Fruit fly (Drosophila melanogaster) whole organism, embryonic: ENCODE results near the gene trx.

Experiments used
- Blimp-1 ChIP-seq: fragments of 200-800 bp; sonication (Bioruptor generic); optimal IDR thresholded peaks from 3 replicates; lab custom pipeline; 2018; ENCODE audit warnings: missing biosample characterization, missing genetic modification characterization, mild to moderate bottlenecking, moderate library complexity, missing genetic modification reagents
- CG10543 ChIP-seq: fragments of 200-800 bp; sonication (Bioruptor generic); optimal IDR thresholded peaks from 3 replicates; lab custom pipeline; 2017; ENCODE audit warnings: missing biosample characterization, mild to moderate bottlenecking, missing genetic modification characterization, moderate library complexity
- CG11085 ChIP-seq: fragments of 200-800 bp; sonication (Bioruptor generic); IDR thresholded peaks from 2 replicates; pipeline ENCODE4 v1.3.6; 2022; ENCODE audit warnings: missing biosample characterization, missing genetic modification characterization
- CG11504 ChIP-seq: fragments of 200-800 bp; sonication (Bioruptor generic); optimal IDR thresholded peaks from 3 replicates; lab custom pipeline; 2019; ENCODE audit warnings: missing biosample characterization, mild to moderate bottlenecking, missing genetic modification characterization, moderate library complexity
- CG12236 ChIP-seq: fragments of 200-800 bp; sonication (Bioruptor generic); optimal IDR thresholded peaks from 2 replicates; lab custom pipeline; 2016; ENCODE audit warnings: missing biosample characterization, missing genetic modification characterization
- CG12744 ChIP-seq: fragments of 200-800 bp; sonication (Bioruptor generic); optimal IDR thresholded peaks from 2 replicates; lab custom pipeline; 2016; ENCODE audit warnings: missing biosample characterization, missing genetic modification characterization
- CG13296 ChIP-seq: fragments of 200-800 bp; sonication (Bioruptor generic); optimal IDR thresholded peaks from 3 replicates; lab custom pipeline; 2018; ENCODE audit warnings: missing biosample characterization, mild to moderate bottlenecking, missing genetic modification characterization
- CG14667 ChIP-seq: fragments of 200-800 bp; sonication (Bioruptor generic); IDR thresholded peaks from 2 replicates; pipeline ENCODE4 v1.3.6; 2022; ENCODE audit warnings: missing biosample characterization, missing genetic modification characterization
- CG14710 ChIP-seq: fragments of 200-800 bp; sonication (Bioruptor generic); optimal IDR thresholded peaks from 3 replicates; lab custom pipeline; 2019; ENCODE audit warnings: missing biosample characterization, mild to moderate bottlenecking, missing genetic modification characterization, moderate library complexity
- CG15514 ChIP-seq: fragments of 200-800 bp; sonication (Bioruptor generic); optimal IDR thresholded peaks from 3 replicates; lab custom pipeline; 2017; ENCODE audit warnings: missing biosample characterization, missing genetic modification characterization, mild to moderate bottlenecking, moderate library complexity, missing genetic modification reagents
- CG15601 ChIP-seq: fragments of 200-800 bp; sonication (Bioruptor generic); optimal IDR thresholded peaks from 3 replicates; lab custom pipeline; 2019; ENCODE audit warnings: missing biosample characterization, mild to moderate bottlenecking, missing genetic modification characterization, moderate library complexity
- CG1647 ChIP-seq: fragments of 200-800 bp; sonication (Bioruptor generic); optimal IDR thresholded peaks from 3 replicates; lab custom pipeline; 2016; ENCODE audit warnings: missing biosample characterization, missing genetic modification characterization
- CG16863 ChIP-seq: fragments of 200-800 bp; sonication (Bioruptor generic); optimal IDR thresholded peaks from 3 replicates; lab custom pipeline; 2016; ENCODE audit warnings: missing biosample characterization, missing genetic modification characterization
- CG17186 ChIP-seq: fragments of 200-800 bp; sonication (Bioruptor generic); optimal IDR thresholded peaks from 3 replicates; lab custom pipeline; 2017; ENCODE audit warnings: missing biosample characterization, missing genetic modification reagents, missing genetic modification characterization
- CG18262 ChIP-seq: fragments of 200-800 bp; optimal IDR thresholded peaks from 3 replicates; lab custom pipeline; 2019; ENCODE audit warnings: missing biosample characterization, mild to moderate bottlenecking, missing genetic modification characterization, moderate library complexity
- CG3726 ChIP-seq: fragments of 200-800 bp; sonication (Bioruptor generic); IDR thresholded peaks from 3 replicates; pipeline ENCODE4, ENCODE4 v1.3.6; 2022; ENCODE audit warnings: missing biosample characterization, missing genetic modification characterization
- CG43689 ChIP-seq: fragments of 200-800 bp; sonication (Bioruptor generic); IDR thresholded peaks from 2 replicates; pipeline ENCODE4 v1.3.6; 2022; ENCODE audit warnings: missing biosample characterization, missing genetic modification characterization
- CG4404 ChIP-seq: fragments of 200-800 bp; sonication (Bioruptor generic); IDR thresholded peaks from 2 replicates; pipeline ENCODE4 v1.3.6; 2022; ENCODE audit warnings: missing biosample characterization, missing genetic modification characterization
- CG8478 ChIP-seq: fragments of >200 bp; optimal IDR thresholded peaks from 2 replicates; lab custom pipeline; 2018
- Dp ChIP-seq: fragments of 200-800 bp; sonication (Bioruptor generic); optimal IDR thresholded peaks from 2 replicates; lab custom pipeline; 2018; ENCODE audit warnings: missing biosample characterization, mild to moderate bottlenecking, missing genetic modification characterization, moderate library complexity
- Dref ChIP-seq: fragments of 200-800 bp; sonication (Bioruptor generic); IDR thresholded peaks from 2 replicates; pipeline ENCODE4 v1.3.6; 2022; ENCODE audit warnings: missing biosample characterization, missing genetic modification characterization
- Fer2 ChIP-seq: fragments of 200-800 bp; sonication (Bioruptor generic); optimal IDR thresholded peaks from 2 replicates; lab custom pipeline; 2018; ENCODE audit warnings: missing biosample characterization, mild to moderate bottlenecking, missing genetic modification characterization, moderate library complexity
- HLH3B ChIP-seq: fragments of 200-800 bp; sonication (Bioruptor generic); IDR thresholded peaks from 2 replicates; pipeline ENCODE4 v1.3.6; 2022; ENCODE audit warnings: missing biosample characterization, missing genetic modification characterization
- Hand ChIP-seq: fragments of 200-800 bp; sonication (Bioruptor generic); optimal IDR thresholded peaks from 2 replicates; lab custom pipeline; 2017; ENCODE audit warnings: mild to moderate bottlenecking, missing biosample characterization, missing genetic modification reagents, missing genetic modification characterization
- Hr3 ChIP-seq: fragments of 200-800 bp; sonication (Bioruptor generic); optimal IDR thresholded peaks from 3 replicates; lab custom pipeline; 2016; ENCODE audit warnings: missing biosample characterization, missing genetic modification characterization
- Hr51 ChIP-seq, 2 experiments: fragments of 200-800 bp; sonication (Bioruptor generic); optimal IDR thresholded peaks; 2 replicates in 1 of 2; 3 replicates in 1 of 2; lab custom pipeline; 2016 to 2018; ENCODE audit warnings: missing biosample characterization in 2 of 2, missing genetic modification characterization in 2 of 2, mild to moderate bottlenecking in 1 of 2, moderate library complexity in 1 of 2
- Max ChIP-seq: fragments of 200-800 bp; sonication (Bioruptor generic); optimal IDR thresholded peaks from 2 replicates; lab custom pipeline; 2016; ENCODE audit warnings: missing biosample characterization, mild to moderate bottlenecking, missing genetic modification characterization
- Mes4 ChIP-seq: fragments of 200-800 bp; sonication (Bioruptor generic); optimal IDR thresholded peaks from 2 replicates; lab custom pipeline; 2016; ENCODE audit warnings: missing biosample characterization, missing genetic modification characterization
- NfI ChIP-seq: fragments of 200-800 bp; sonication (Bioruptor generic); optimal IDR thresholded peaks from 3 replicates; lab custom pipeline; 2018; ENCODE audit warnings: missing biosample characterization, mild to moderate bottlenecking, missing genetic modification characterization, moderate library complexity
- Ravus ChIP-seq: fragments of 200-800 bp; sonication (Bioruptor generic); IDR thresholded peaks from 2 replicates; pipeline ENCODE4 v1.3.6; 2022; ENCODE audit warnings: missing biosample characterization, missing genetic modification characterization
- Sry-δ ChIP-seq: fragments of 200-800 bp; sonication (Bioruptor generic); optimal IDR thresholded peaks from 2 replicates; lab custom pipeline; 2016; ENCODE audit warnings: missing biosample characterization, missing genetic modification characterization
- TFAM ChIP-seq: fragments of 200-800 bp; sonication (Bioruptor generic); optimal IDR thresholded peaks from 2 replicates; lab custom pipeline; 2017; ENCODE audit warnings: missing biosample characterization, missing genetic modification characterization, inconsistent platforms
- Tbp ChIP-seq: fragments of >200 bp; optimal IDR thresholded peaks from 2 replicates; lab custom pipeline; 2018; ENCODE audit warnings: missing biosample characterization, missing genetic modification characterization
- YL-1 ChIP-seq: fragments of 200-800 bp; sonication (Bioruptor generic); optimal IDR thresholded peaks from 3 replicates; lab custom pipeline; 2017; ENCODE audit warnings: missing biosample characterization, mild to moderate bottlenecking, missing genetic modification characterization
- amos ChIP-seq: fragments of 200-800 bp; sonication (Bioruptor generic); IDR thresholded peaks from 2 replicates; pipeline ENCODE4 v1.3.6; 2022; ENCODE audit warnings: missing biosample characterization, missing genetic modification characterization; ENCODE audit not compliant: partially characterized antibody
- btn ChIP-seq: fragments of 200-800 bp; sonication (Bioruptor generic); optimal IDR thresholded peaks from 2 replicates; lab custom pipeline; 2016; ENCODE audit warnings: missing biosample characterization, missing genetic modification characterization
- cato ChIP-seq: fragments of 200-800 bp; sonication (Bioruptor generic); optimal IDR thresholded peaks from 2 replicates; lab custom pipeline; 2016; ENCODE audit warnings: missing biosample characterization, missing genetic modification characterization, borderline replicate concordance
- crc ChIP-seq: fragments of 200-800 bp; sonication (Bioruptor generic); optimal IDR thresholded peaks from 2 replicates; lab custom pipeline; 2016; ENCODE audit warnings: missing biosample characterization, missing genetic modification characterization
- dan ChIP-seq: fragments of 200-800 bp; sonication (Bioruptor generic); IDR thresholded peaks from 2 replicates; pipeline ENCODE4 v1.3.6; 2022; ENCODE audit warnings: missing biosample characterization, missing genetic modification characterization
- ftz-f1 ChIP-seq: fragments of 200-800 bp; sonication (Bioruptor generic); optimal IDR thresholded peaks from 2 replicates; lab custom pipeline; 2016; ENCODE audit warnings: missing biosample characterization, missing genetic modification characterization
- fu2 ChIP-seq: fragments of 200-800 bp; sonication (Bioruptor generic); optimal IDR thresholded peaks from 2 replicates; lab custom pipeline; 2016; ENCODE audit warnings: missing biosample characterization, missing genetic modification characterization
- grn ChIP-seq: fragments of 200-800 bp; sonication (Bioruptor generic); optimal IDR thresholded peaks from 3 replicates; lab custom pipeline; 2017; ENCODE audit warnings: missing biosample characterization, missing genetic modification characterization
- hth ChIP-seq: fragments of >200 bp; optimal IDR thresholded peaks from 2 replicates; lab custom pipeline; 2017; ENCODE audit warnings: inconsistent platforms
- mirr ChIP-seq: fragments of 200-800 bp; sonication (Bioruptor generic); optimal IDR thresholded peaks from 3 replicates; lab custom pipeline; 2018; ENCODE audit warnings: missing biosample characterization, mild to moderate bottlenecking, missing genetic modification characterization
- run ChIP-seq: fragments of 200-800 bp; sonication (Bioruptor generic); optimal IDR thresholded peaks from 3 replicates; lab custom pipeline; 2018; ENCODE audit warnings: missing biosample characterization, mild to moderate bottlenecking, missing genetic modification characterization
- schlank ChIP-seq: fragments of 200-800 bp; sonication (Bioruptor generic); optimal IDR thresholded peaks from 2 replicates; lab custom pipeline; 2018; ENCODE audit warnings: missing biosample characterization, mild to moderate bottlenecking, missing genetic modification characterization
- trh ChIP-seq: fragments of 200-800 bp; sonication (Bioruptor generic); optimal IDR thresholded peaks from 2 replicates; lab custom pipeline; 2016; ENCODE audit warnings: missing biosample characterization, missing genetic modification characterization
- tup ChIP-seq: fragments of 200-800 bp; sonication (Bioruptor generic); optimal IDR thresholded peaks from 2 replicates; lab custom pipeline; 2016; ENCODE audit warnings: missing biosample characterization, mild to moderate bottlenecking, missing genetic modification characterization, moderate library complexity
- vfl ChIP-seq: fragments of 200-800 bp; sonication (Bioruptor generic); optimal IDR thresholded peaks from 2 replicates; lab custom pipeline; 2016; ENCODE audit warnings: missing biosample characterization, missing genetic modification characterization
- zf30C ChIP-seq: fragments of 200-800 bp; sonication (Bioruptor generic); optimal IDR thresholded peaks from 3 replicates; lab custom pipeline; 2018; ENCODE audit warnings: missing biosample characterization, mild to moderate bottlenecking, missing genetic modification characterization

The trx gene

dm6 chr3R:14289958-14290835 is 3.5 kb upstream of the trx start (continued):
- TF ChIP-seq dan (GFP tag; lab: Robert Waterston, UW) (no peak), CG8478 (lab: Kevin White, UChicago) (no peak), CG11085 (GFP tag; lab: Robert Waterston, UW) (no peak), btn (no peak), run (no peak), CG12236 (GFP tag; lab: Kevin White, UChicago) (no peak), amos (GFP tag; lab: Robert Waterston, UW) (no peak), CG1647 (no peak), Tbp (no peak), Sry-δ (GFP tag; lab: Kevin White, UChicago) (no peak), CG15514 (peak; percentile 21), CG3726 (GFP tag; lab: Robert Waterston, UW) (no peak), CG16863 (no peak), CG12744 (GFP tag; lab: Kevin White, UChicago) (no peak), CG11504 (tag; lab: Kevin White, UChicago) (peak; percentile 61), TFAM (no peak), mirr (no peak), cato (GFP tag; lab: Kevin White, UChicago) (no peak), hth (lab: Kevin White, UChicago) (no peak), CG18262 (tag; lab: Kevin White, UChicago) (peak; percentile 18), CG13296 (peak; percentile 25), trh (GFP tag; lab: Kevin White, UChicago) (no peak), Ravus (GFP tag; lab: Robert Waterston, UW) (no peak), HLH3B (GFP tag; lab: Robert Waterston, UW) (no peak), tup (GFP tag; lab: Kevin White, UChicago) (no peak), fu2 (GFP tag; lab: Kevin White, UChicago) (no peak), Fer2 (no peak), CG17186 (no peak), CG14710 (tag; lab: Kevin White, UChicago) (no peak), zf30C (no peak), crc (no peak), schlank (tag; lab: Kevin White, UChicago) (no peak), Dref (GFP tag; lab: Robert Waterston, UW) (no peak), Max (GFP tag; lab: Kevin White, UChicago) (no peak), vfl (GFP tag; lab: Kevin White, UChicago) (no peak), YL-1 (GFP tag; lab: Kevin White, UChicago) (no peak), CG14667 (GFP tag; lab: Robert Waterston, UW) (no peak), Hr51 (GFP tag; optimal IDR thresholded peaks at IDR 0.05; lab: Kevin White, UChicago) (peak in 1 of 2 experiments; percentile 59), Dp (GFP tag; lab: Kevin White, UChicago) (no peak), ftz-f1 (no peak), CG10543 (GFP tag; lab: Kevin White, UChicago) (no peak), Mes4 (GFP tag; lab: Kevin White, UChicago) (no peak), Blimp-1 (GFP tag; lab: Kevin White, UChicago) (no peak), NfI (GFP tag; lab: Kevin White, UChicago) (no peak), CG4404 (no peak), Hand (GFP tag; lab: Kevin White, UChicago) (no peak), Hr3 (no peak), CG43689 (GFP tag; lab: Robert Waterston, UW) (no peak), grn (GFP tag; lab: Kevin White, UChicago) (no peak), CG15601 (tag; lab: Kevin White, UChicago) (no peak)
